Worm (Caenorhabditis elegans) whole organism, L4 larva: ENCODE measurements around the gene Y39A1A.9.

ENCODE experiments used
- F10B5.3 ChIP-seq: sonication (generic microtip); optimal IDR thresholded peaks from 2 replicates; lab custom pipeline; 2016; ENCODE audit warnings: mild to moderate bottlenecking, missing genetic modification characterization, missing compliant biosample characterization
- F26F4.8 ChIP-seq: fragments of 200-800 bp; sonication (Bioruptor generic); conservative IDR thresholded peaks from 2 replicates; pipeline ENCODE4 v1.3.6; 2022; ENCODE audit warnings: missing genetic modification characterization, missing compliant biosample characterization
- R02D3.7 ChIP-seq: fragments of 150-350 bp; sonication (generic microtip); optimal IDR thresholded peaks from 3 replicates; lab custom pipeline; 2014; ENCODE audit warnings: missing biosample characterization, missing genetic modification characterization
- Y5F2A.4 ChIP-seq: fragments of 200-800 bp; sonication (Bioruptor generic); optimal IDR thresholded peaks from 2 replicates; lab custom pipeline; 2018; ENCODE audit warnings: mild to moderate bottlenecking, missing genetic modification characterization, missing compliant biosample characterization
- ZK337.2 ChIP-seq: fragments of 200-800 bp; sonication (Bioruptor generic); IDR thresholded peaks from 2 replicates; pipeline ENCODE4 v1.3.6; 2022; ENCODE audit warnings: missing genetic modification reagents, missing genetic modification characterization, missing compliant biosample characterization
- ZK546.5 ChIP-seq, 2 experiments: sonication (generic microtip); optimal IDR thresholded peaks; 2 replicates each; lab custom pipeline; 2017; ENCODE audit warnings: missing biosample characterization in 2 of 2, missing genetic modification characterization in 2 of 2
- aly-2 ChIP-seq: sonication (generic microtip); optimal IDR thresholded peaks from 2 replicates; lab custom pipeline; 2018; ENCODE audit warnings: missing biosample characterization, missing genetic modification characterization
- ceh-20 ChIP-seq: fragments of 200-800 bp; sonication (Bioruptor generic); IDR thresholded peaks from 2 replicates; pipeline ENCODE4 v1.3.6; 2022; ENCODE audit warnings: missing genetic modification reagents, missing genetic modification characterization, missing compliant biosample characterization
- ceh-28 ChIP-seq: fragments of 150-350 bp; optimal IDR thresholded peaks from 2 replicates; lab custom pipeline; 2014; ENCODE audit warnings: missing biosample characterization, missing genetic modification reagents, missing genetic modification characterization
- ceh-32 ChIP-seq: sonication (generic microtip); optimal IDR thresholded peaks from 2 replicates; lab custom pipeline; 2016; ENCODE audit warnings: mild to moderate bottlenecking, missing genetic modification characterization, missing compliant biosample characterization; ENCODE audit not compliant: poor library complexity
- ceh-44 ChIP-seq: fragments of 200-800 bp; sonication (Bioruptor generic); IDR thresholded peaks from 2 replicates; pipeline ENCODE4 v1.3.6; 2022; ENCODE audit warnings: missing genetic modification reagents, missing genetic modification characterization, missing compliant biosample characterization
- ceh-62 ChIP-seq: sonication (generic microtip); optimal IDR thresholded peaks from 2 replicates; lab custom pipeline; 2017; ENCODE audit warnings: missing biosample characterization, missing genetic modification characterization
- daf-12 ChIP-seq: fragments of 150-350 bp; optimal IDR thresholded peaks from 2 replicates; lab custom pipeline; 2014; ENCODE audit warnings: missing biosample characterization, missing genetic modification reagents, missing genetic modification characterization
- daf-16 ChIP-seq, 3 experiments: sonication (generic microtip); optimal IDR thresholded peaks; 2 replicates each; lab custom pipeline; 2016 to 2017; ENCODE audit warnings: missing genetic modification characterization in 3 of 3, missing genetic modification reagents in 3 of 3, mild to moderate bottlenecking in 2 of 3, missing compliant biosample characterization in 2 of 3, missing biosample characterization in 1 of 3, moderate library complexity in 1 of 3
- daf-19 ChIP-seq: fragments of 200-800 bp; sonication (Bioruptor generic); conservative IDR thresholded peaks from 2 replicates; pipeline ENCODE4 v1.3.6; 2022; ENCODE audit warnings: missing genetic modification characterization, missing compliant biosample characterization
- daf-8 ChIP-seq: fragments of 200-800 bp; sonication (Bioruptor generic); IDR thresholded peaks from 2 replicates; pipeline ENCODE4 v1.3.6; 2022; ENCODE audit warnings: missing genetic modification characterization, missing compliant biosample characterization
- dmd-6 ChIP-seq: fragments of 200-800 bp; sonication (Bioruptor generic); IDR thresholded peaks from 2 replicates; pipeline ENCODE4 v1.3.6; 2022; ENCODE audit warnings: missing genetic modification reagents, missing genetic modification characterization, missing compliant biosample characterization
- dmd-8 ChIP-seq: fragments of 200-800 bp; sonication (Bioruptor generic); IDR thresholded peaks from 2 replicates; pipeline ENCODE4 v1.3.6; 2022; ENCODE audit warnings: missing genetic modification characterization, missing compliant biosample characterization
- dpl-1 ChIP-seq: fragments of 150-350 bp; optimal IDR thresholded peaks from 2 replicates; lab custom pipeline; 2014; ENCODE audit warnings: missing biosample characterization, missing genetic modification reagents, missing genetic modification characterization
- egl-43 ChIP-seq: fragments of 200-800 bp; sonication (Bioruptor generic); IDR thresholded peaks from 2 replicates; pipeline ENCODE4 v1.3.6; 2022; ENCODE audit warnings: missing genetic modification reagents, missing genetic modification characterization, missing compliant biosample characterization
- fkh-10 ChIP-seq: fragments of 150-350 bp; optimal IDR thresholded peaks from 2 replicates; lab custom pipeline; 2014; ENCODE audit warnings: missing biosample characterization, missing genetic modification reagents, missing genetic modification characterization
- fos-1 ChIP-seq: fragments of 150-350 bp; optimal IDR thresholded peaks from 2 replicates; lab custom pipeline; 2014; ENCODE audit warnings: missing biosample characterization, missing genetic modification characterization
- gei-8 ChIP-seq: fragments of 200-800 bp; sonication (Bioruptor generic); optimal IDR thresholded peaks from 2 replicates; lab custom pipeline; 2018; ENCODE audit warnings: mild to moderate bottlenecking, missing genetic modification characterization, missing compliant biosample characterization
- hif-1 ChIP-seq, 2 experiments: sonication (generic microtip); optimal IDR thresholded peaks; 2 replicates each; lab custom pipeline; 2016 to 2017; ENCODE audit warnings: missing compliant biosample characterization in 2 of 2, missing genetic modification characterization in 2 of 2, missing genetic modification reagents in 2 of 2, missing genotype in 2 of 2, mild to moderate bottlenecking in 1 of 2
- hmg-1.1 ChIP-seq: fragments of 200-800 bp; sonication (Bioruptor generic); IDR thresholded peaks from 2 replicates; pipeline ENCODE4 v1.3.6; 2022; ENCODE audit warnings: missing genetic modification reagents, missing genetic modification characterization, missing compliant biosample characterization
- jun-1 ChIP-seq: fragments of 150-350 bp; optimal IDR thresholded peaks from 2 replicates; lab custom pipeline; 2014; ENCODE audit warnings: missing biosample characterization, missing genetic modification reagents, missing genetic modification characterization
- lin-13 ChIP-seq: fragments of 150-350 bp; optimal IDR thresholded peaks from 2 replicates; lab custom pipeline; 2014; ENCODE audit warnings: missing biosample characterization, missing genetic modification reagents, missing genetic modification characterization
- lin-29 ChIP-seq: fragments of 200-800 bp; sonication (Bioruptor generic); IDR thresholded peaks from 2 replicates; pipeline ENCODE4 v1.3.6; 2022; ENCODE audit warnings: missing genetic modification reagents, missing genetic modification characterization, missing compliant biosample characterization
- lir-3 ChIP-seq: sonication (generic microtip); optimal IDR thresholded peaks from 2 replicates; lab custom pipeline; 2016; ENCODE audit warnings: mild to moderate bottlenecking, missing genetic modification characterization, missing compliant biosample characterization
- lsy-2 ChIP-seq, 2 experiments: fragments of 150-350 bp in 1 of 2; sonication (generic microtip) in 1 of 2; optimal IDR thresholded peaks; 2 replicates each; lab custom pipeline; 2014 to 2017; ENCODE audit warnings: missing biosample characterization in 2 of 2, missing genetic modification characterization in 2 of 2
- mdl-1 ChIP-seq, 2 experiments: fragments of 150-350 bp in 1 of 2; sonication (generic microtip) in 1 of 2; optimal IDR thresholded peaks; 2 replicates each; lab custom pipeline; 2014 to 2017; ENCODE audit warnings: missing biosample characterization in 2 of 2, missing genetic modification characterization in 2 of 2
- mes-2 ChIP-seq: sonication (generic microtip); optimal IDR thresholded peaks from 2 replicates; lab custom pipeline; 2016; ENCODE audit warnings: missing genotype, mild to moderate bottlenecking, missing genetic modification characterization, missing compliant biosample characterization; ENCODE audit not compliant: poor library complexity, severe bottlenecking
- mxl-2 ChIP-seq: fragments of 200-800 bp; sonication (Bioruptor generic); conservative IDR thresholded peaks from 2 replicates; pipeline ENCODE4 v1.3.6; 2022; ENCODE audit warnings: missing genetic modification reagents, missing genetic modification characterization, missing compliant biosample characterization
- mxl-3 ChIP-seq: fragments of 200-800 bp; sonication (Bioruptor generic); optimal IDR thresholded peaks from 2 replicates; lab custom pipeline; 2018; ENCODE audit warnings: mild to moderate bottlenecking, missing genetic modification characterization, missing compliant biosample characterization
- nhr-102 ChIP-seq: sonication (generic microtip); optimal IDR thresholded peaks from 2 replicates; lab custom pipeline; 2016; ENCODE audit warnings: mild to moderate bottlenecking, missing genetic modification characterization, moderate library complexity, missing compliant biosample characterization
- nhr-11 ChIP-seq: fragments of 150-350 bp; optimal IDR thresholded peaks from 2 replicates; lab custom pipeline; 2014; ENCODE audit warnings: missing biosample characterization, missing genetic modification characterization
- nhr-111 ChIP-seq: fragments of 200-800 bp; sonication (Bioruptor generic); optimal IDR thresholded peaks from 2 replicates; lab custom pipeline; 2018; ENCODE audit warnings: mild to moderate bottlenecking, missing genetic modification characterization, missing compliant biosample characterization
- nhr-28 ChIP-seq: fragments of 150-350 bp; optimal IDR thresholded peaks from 2 replicates; lab custom pipeline; 2014; ENCODE audit warnings: missing biosample characterization, missing genetic modification characterization
- nhr-41 ChIP-seq: fragments of 200-800 bp; sonication (Bioruptor generic); IDR thresholded peaks from 2 replicates; pipeline ENCODE4 v1.3.6; 2022; ENCODE audit warnings: missing genetic modification reagents, missing genetic modification characterization, missing compliant biosample characterization
- pha-4 ChIP-seq, 2 experiments: fragments of 150-350 bp in 1 of 2; fragments of 200-800 bp in 1 of 2; sonication (Bioruptor generic) in 1 of 2; IDR thresholded peaks in 1 of 2; optimal IDR thresholded peaks in 1 of 2; 2 replicates each; pipeline versions ENCODE4 v1.3.6 to Lab custom; 2014 to 2022; ENCODE audit warnings: missing genetic modification characterization in 2 of 2, missing genetic modification reagents in 2 of 2, missing biosample characterization in 1 of 2, missing compliant biosample characterization in 1 of 2
- php-3 ChIP-seq: fragments of 200-800 bp; sonication (Bioruptor generic); IDR thresholded peaks from 2 replicates; pipeline ENCODE4 v1.3.6; 2022; ENCODE audit warnings: missing genetic modification reagents, missing genetic modification characterization, missing compliant biosample characterization
- rbr-2 ChIP-seq: sonication (generic microtip); optimal IDR thresholded peaks from 2 replicates; lab custom pipeline; 2016; ENCODE audit warnings: missing genotype, missing genetic modification characterization, missing compliant biosample characterization
- skn-1 ChIP-seq: fragments of 150-350 bp; optimal IDR thresholded peaks from 2 replicates; lab custom pipeline; 2014; ENCODE audit warnings: missing biosample characterization, missing genetic modification characterization
- snpc-1.2 ChIP-seq: fragments of 200-800 bp; sonication (Bioruptor generic); IDR thresholded peaks from 2 replicates; pipeline ENCODE4 v1.3.6; 2022; ENCODE audit warnings: missing genetic modification reagents, missing genetic modification characterization, missing compliant biosample characterization
- snpc-4 ChIP-seq: fragments of 150-350 bp; optimal IDR thresholded peaks from 2 replicates; lab custom pipeline; 2014; ENCODE audit warnings: missing biosample characterization, missing genetic modification characterization
- spr-1 ChIP-seq: sonication (generic microtip); optimal IDR thresholded peaks from 2 replicates; lab custom pipeline; 2016; ENCODE audit warnings: mild to moderate bottlenecking, missing genetic modification characterization, missing compliant biosample characterization
- tag-97 ChIP-seq: fragments of 200-800 bp; sonication (Bioruptor generic); IDR thresholded peaks from 2 replicates; pipeline ENCODE4 v1.3.6; 2022; ENCODE audit warnings: missing genetic modification characterization, missing compliant biosample characterization
- tra-1 ChIP-seq: fragments of 200-800 bp; sonication (Bioruptor generic); IDR thresholded peaks from 2 replicates; pipeline ENCODE4 v1.3.6; 2022; ENCODE audit warnings: missing genetic modification reagents, missing genetic modification characterization, missing compliant biosample characterization
- vab-7 ChIP-seq: fragments of 200-800 bp; sonication (Bioruptor generic); IDR thresholded peaks from 2 replicates; pipeline ENCODE4 v1.3.6; 2022; ENCODE audit warnings: missing genetic modification reagents, missing genetic modification characterization, missing compliant biosample characterization
- zip-2 ChIP-seq: fragments of 150-350 bp; optimal IDR thresholded peaks from 2 replicates; lab custom pipeline; 2014; ENCODE audit warnings: missing biosample characterization, missing genetic modification characterization

Y39A1A.9 gene

ce11 chrIII:10634034-10634433, 733 bp upstream of the Y39A1A.9 start:
- TF ChIP-seq F26F4.8: no peak
- peak; percentile 92; the same call in 1 of the 2 replicates for TF ChIP-seq nhr-41 (GFP tag; lab: Robert Waterston, UW)
- no peak for TF ChIP-seq jun-1
- TF ChIP-seq Y5F2A.4: no peak
- peak; percentile 73 for TF ChIP-seq tra-1
- TF ChIP-seq ceh-28: peak; percentile 24
- TF ChIP-seq nhr-28 (tag; lab: Kevin White, UChicago): peak; percentile 74
- TF ChIP-seq snpc-1.2 (GFP tag; lab: Robert Waterston, UW): peak; percentile 53; the same call in 1 of the 2 replicates
- TF ChIP-seq ceh-62 (tag; lab: Kevin White, UChicago): no peak
- peak; percentile 93 for TF ChIP-seq pha-4 (GFP tag; IDR thresholded peaks at IDR 0.05; lab: Robert Waterston, UW)
- no peak for TF ChIP-seq pha-4 (tag; optimal IDR thresholded peaks at IDR 0.05; lab: Kevin White, UChicago)
- no peak for TF ChIP-seq daf-19
- TF ChIP-seq fkh-10 (GFP tag; lab: Kevin White, UChicago): peak; percentile 21
- TF ChIP-seq nhr-11 (tag; lab: Kevin White, UChicago): peak; percentile 82
- no peak for TF ChIP-seq aly-2 (tag; lab: Kevin White, UChicago)
- TF ChIP-seq mxl-2 (GFP tag; lab: Robert Waterston, UW): no peak
- no peak for TF ChIP-seq daf-8 (GFP tag; lab: Robert Waterston, UW)
- no peak for TF ChIP-seq fos-1 (tag; lab: Kevin White, UChicago)
- TF ChIP-seq hmg-1.1: peak; percentile 92
- peak; percentile 85 to 89 for TF ChIP-seq mdl-1 (tag; optimal IDR thresholded peaks at IDR 0.05; lab: Kevin White, UChicago)
- TF ChIP-seq gei-8 (GFP tag; lab: Kevin White, UChicago): no peak
- TF ChIP-seq mxl-3: peak; percentile 90
- 0 out of 2 replicates have a peak, but pooled peaks have one; percentile 50 for TF ChIP-seq dmd-8 (GFP tag; lab: Robert Waterston, UW)
- TF ChIP-seq F10B5.3 (tag; lab: Kevin White, UChicago): peak; percentile 7
- TF ChIP-seq zip-2 (tag; lab: Kevin White, UChicago): peak; percentile 3
- TF ChIP-seq daf-12: no peak
- peak; percentile 77 for TF ChIP-seq lin-13 (GFP tag; lab: Kevin White, UChicago)
- peak; percentile 80 for TF ChIP-seq spr-1
- no peak for TF ChIP-seq tag-97
- TF ChIP-seq ceh-32: no peak
- TF ChIP-seq rbr-2 (tag; lab: Kevin White, UChicago): peak; percentile 92
- TF ChIP-seq ceh-44: no peak
- peak; percentile 79 for TF ChIP-seq mes-2
- peak; percentile 72; the same call in 1 of the 2 replicates for TF ChIP-seq php-3 (GFP tag; lab: Robert Waterston, UW)
- TF ChIP-seq ZK546.5 (tag; optimal IDR thresholded peaks at IDR 0.05; lab: Kevin White, UChicago): peak in 1 of 2 experiments; percentile 33
- TF ChIP-seq dpl-1 (GFP tag; lab: Kevin White, UChicago): peak; percentile 60
- peak in 1 of 2 experiments; percentile 42 for TF ChIP-seq daf-16 (GFP tag; optimal IDR thresholded peaks at IDR 0.05; lab: Kevin White, UChicago)
- peak; percentile 62 for TF ChIP-seq daf-16 (tag; optimal IDR thresholded peaks at IDR 0.05; lab: Kevin White, UChicago)
- peak; percentile 43; the same call in 1 of the 2 replicates for TF ChIP-seq lin-29 (GFP tag; lab: Robert Waterston, UW)
- TF ChIP-seq vab-7 (GFP tag; lab: Robert Waterston, UW): peak; percentile 65; the same call in 1 of the 2 replicates
- no peak for TF ChIP-seq skn-1
- TF ChIP-seq R02D3.7 (tag; lab: Kevin White, UChicago): no peak
- peak; percentile 95 for TF ChIP-seq egl-43 (GFP tag; lab: Robert Waterston, UW)
- TF ChIP-seq lsy-2 (tag; optimal IDR thresholded peaks at IDR 0.05; lab: Kevin White, UChicago): peak; percentile 71 to 87
- TF ChIP-seq nhr-102 (tag; lab: Kevin White, UChicago): peak; percentile 84
- TF ChIP-seq nhr-111 (GFP tag; lab: Kevin White, UChicago): no peak
- peak; percentile 21 to 81 for TF ChIP-seq hif-1 (tag; optimal IDR thresholded peaks at IDR 0.05; lab: Kevin White, UChicago)
- no peak for TF ChIP-seq snpc-4 (tag; lab: Kevin White, UChicago)
- no peak for TF ChIP-seq lir-3 (tag; lab: Kevin White, UChicago)
- TF ChIP-seq ceh-20 (GFP tag; lab: Robert Waterston, UW): peak; percentile 87
- TF ChIP-seq ZK337.2: no peak
- TF ChIP-seq dmd-6 (GFP tag; lab: Robert Waterston, UW): peak; percentile 71
